Worm (Caenorhabditis elegans) whole organism, young adult: ENCODE data around the gene mcm-6.
A peak's percentile ranks its signal among the peaks of the same experiment; 100 is the strongest.

Experiments used
- B0035.1 ChIP-seq: sonication (generic microtip); optimal IDR thresholded peaks from 2 replicates; lab custom pipeline; 2016; ENCODE audit warnings: missing genetic modification characterization, mild to moderate bottlenecking, missing compliant biosample characterization, missing genotype, missing genetic modification reagents
- B0261.1 ChIP-seq: sonication (generic microtip); optimal IDR thresholded peaks from 2 replicates; lab custom pipeline; 2016; ENCODE audit warnings: mild to moderate bottlenecking, missing genetic modification characterization, moderate library complexity, missing compliant biosample characterization
- C17E4.6 ChIP-seq: fragments of 200-800 bp; sonication (Bioruptor generic); IDR thresholded peaks from 2 replicates; pipeline ENCODE4 v1.3.6; 2022; ENCODE audit warnings: missing genetic modification reagents, missing genetic modification characterization, missing compliant biosample characterization
- D2030.7 ChIP-seq: fragments of 200-800 bp; sonication (Bioruptor generic); IDR thresholded peaks from 2 replicates; pipeline ENCODE4 v1.3.6; 2022; ENCODE audit warnings: missing genetic modification reagents, missing genetic modification characterization, missing compliant biosample characterization
- F22D6.2 ChIP-seq: sonication (generic microtip); optimal IDR thresholded peaks from 2 replicates; lab custom pipeline; 2016; ENCODE audit warnings: mild to moderate bottlenecking, missing genetic modification characterization, missing compliant biosample characterization
- F49E8.2 ChIP-seq: sonication (generic microtip); optimal IDR thresholded peaks from 3 replicates; lab custom pipeline; 2017; ENCODE audit warnings: missing genetic modification characterization, mild to moderate bottlenecking, missing compliant biosample characterization, antibody characterized with exemption, moderate library complexity; ENCODE audit not compliant: insufficient read depth
- F57C9.4 ChIP-seq: sonication (generic microtip); optimal IDR thresholded peaks from 2 replicates; lab custom pipeline; 2017; ENCODE audit warnings: mild to moderate bottlenecking, missing genetic modification characterization, missing compliant biosample characterization
- Y53F4B.3 ChIP-seq: fragments of 200-800 bp; sonication (Bioruptor generic); IDR thresholded peaks from 2 replicates; pipeline ENCODE4 v1.3.6; 2022; ENCODE audit warnings: missing genetic modification reagents, missing genetic modification characterization, missing compliant biosample characterization
- Y53G8AR.9 ChIP-seq: fragments of 200-800 bp; sonication (Bioruptor generic); conservative IDR thresholded peaks from 2 replicates; pipeline ENCODE4 v1.3.6; 2022; ENCODE audit warnings: missing genetic modification reagents, missing genetic modification characterization, missing compliant biosample characterization
- Y56A3A.18 ChIP-seq: fragments of 200-800 bp; sonication (Bioruptor generic); IDR thresholded peaks from 2 replicates; pipeline ENCODE4 v1.3.6; 2022; ENCODE audit warnings: missing genetic modification reagents, missing genetic modification characterization, missing compliant biosample characterization
- ZK185.1 ChIP-seq: sonication (generic microtip); optimal IDR thresholded peaks from 2 replicates; lab custom pipeline; 2016; ENCODE audit warnings: mild to moderate bottlenecking, missing genetic modification characterization, missing compliant biosample characterization; ENCODE audit not compliant: poor library complexity, severe bottlenecking
- ama-1 ChIP-seq, 3 experiments: fragments of 150-350 bp in 1 of 3; sonication (generic microtip) in 2 of 3; optimal IDR thresholded peaks; 2 replicates each; lab custom pipeline; 2014 to 2018; ENCODE audit warnings: missing biosample characterization in 2 of 3, missing genetic modification characterization in 2 of 3, missing genetic modification reagents in 2 of 3
- attf-5 ChIP-seq: fragments of 200-800 bp; sonication (Bioruptor generic); optimal IDR thresholded peaks from 2 replicates; lab custom pipeline; 2018; ENCODE audit warnings: mild to moderate bottlenecking, missing genetic modification characterization, missing compliant biosample characterization
- cebp-1 ChIP-seq, 2 experiments: fragments of 200-800 bp in 1 of 2; sonication (Bioruptor generic) in 1 of 2; sonication (generic microtip) in 1 of 2; IDR thresholded peaks in 1 of 2; optimal IDR thresholded peaks in 1 of 2; 2 replicates each; pipeline versions ENCODE4 v1.3.6 to Lab custom; 2017 to 2022; ENCODE audit warnings: missing compliant biosample characterization in 2 of 2, missing genetic modification characterization in 2 of 2, mild to moderate bottlenecking in 1 of 2, missing genetic modification reagents in 1 of 2, moderate library complexity in 1 of 2
- ceh-100 ChIP-seq: fragments of 200-800 bp; sonication (Bioruptor generic); IDR thresholded peaks from 2 replicates; pipeline ENCODE4 v1.3.6; 2022; ENCODE audit warnings: missing genetic modification reagents, missing genetic modification characterization, missing compliant biosample characterization
- ceh-79 ChIP-seq: sonication (generic microtip); optimal IDR thresholded peaks from 2 replicates; lab custom pipeline; 2017; ENCODE audit warnings: mild to moderate bottlenecking, missing genetic modification characterization, missing compliant biosample characterization
- dpff-1 ChIP-seq: sonication (generic microtip); optimal IDR thresholded peaks from 2 replicates; lab custom pipeline; 2017; ENCODE audit warnings: mild to moderate bottlenecking, missing genetic modification characterization, missing compliant biosample characterization
- dpl-1 ChIP-seq: fragments of 150-350 bp; optimal IDR thresholded peaks from 2 replicates; lab custom pipeline; 2014; ENCODE audit warnings: missing biosample characterization, missing genetic modification reagents, missing genetic modification characterization
- fkh-3 ChIP-seq: sonication (generic microtip); optimal IDR thresholded peaks from 2 replicates; lab custom pipeline; 2016; ENCODE audit warnings: mild to moderate bottlenecking, missing genetic modification characterization, missing compliant biosample characterization
- gei-17 ChIP-seq: fragments of 200-800 bp; sonication (Bioruptor generic); optimal IDR thresholded peaks from 2 replicates; lab custom pipeline; 2018; ENCODE audit warnings: mild to moderate bottlenecking, missing genetic modification characterization, missing compliant biosample characterization
- him-1 ChIP-seq: sonication (generic microtip); optimal IDR thresholded peaks from 2 replicates; lab custom pipeline; 2016; ENCODE audit warnings: missing genotype, missing genetic modification reagents, missing genetic modification characterization, missing compliant biosample characterization
- hmg-1.2 ChIP-seq: fragments of 200-800 bp; sonication (Bioruptor generic); IDR thresholded peaks from 2 replicates; pipeline ENCODE4 v1.3.6; 2022; ENCODE audit warnings: missing genetic modification reagents, missing genetic modification characterization, missing compliant biosample characterization
- hrde-1 ChIP-seq: sonication (generic microtip); optimal IDR thresholded peaks from 2 replicates; lab custom pipeline; 2016; ENCODE audit warnings: missing genetic modification characterization, mild to moderate bottlenecking, missing compliant biosample characterization, moderate library complexity, missing genotype, missing genetic modification reagents, borderline replicate concordance
- madf-10 ChIP-seq: sonication (generic microtip); optimal IDR thresholded peaks from 2 replicates; lab custom pipeline; 2016; ENCODE audit warnings: mild to moderate bottlenecking, missing genetic modification characterization, missing compliant biosample characterization
- madf-3 ChIP-seq: fragments of 200-800 bp; sonication (Bioruptor generic); IDR thresholded peaks from 2 replicates; pipeline ENCODE4 v1.3.6; 2022; ENCODE audit warnings: missing genetic modification reagents, missing genetic modification characterization, missing compliant biosample characterization
- nhr-80 ChIP-seq: sonication (generic microtip); optimal IDR thresholded peaks from 2 replicates; lab custom pipeline; 2016; ENCODE audit warnings: missing genetic modification characterization, missing compliant biosample characterization
- pbrm-1 ChIP-seq: fragments of 200-800 bp; sonication (Bioruptor generic); IDR thresholded peaks from 2 replicates; pipeline ENCODE4 v1.3.6; 2022; ENCODE audit warnings: missing genetic modification reagents, missing genetic modification characterization, missing compliant biosample characterization
- snpc-3.4 ChIP-seq: sonication (generic microtip); optimal IDR thresholded peaks from 2 replicates; lab custom pipeline; 2017; ENCODE audit warnings: missing genetic modification characterization, mild to moderate bottlenecking, missing compliant biosample characterization, antibody characterized with exemption, moderate library complexity, missing genotype, missing genetic modification reagents
- snpc-4 ChIP-seq, 5 experiments: fragments of 150-350 bp in 1 of 5; sonication (generic microtip) in 4 of 5; optimal IDR thresholded peaks; 2 replicates each; lab custom pipeline; 2014 to 2018; ENCODE audit warnings: missing genetic modification characterization in 5 of 5, missing biosample characterization in 3 of 5, antibody characterized with exemption in 2 of 5, mild to moderate bottlenecking in 2 of 5, missing compliant biosample characterization in 2 of 5, missing genotype in 2 of 5, moderate library complexity in 2 of 5, missing genetic modification reagents in 1 of 5
- tbx-9 ChIP-seq: sonication (generic microtip); optimal IDR thresholded peaks from 2 replicates; lab custom pipeline; 2016; ENCODE audit warnings: borderline replicate concordance, missing genetic modification characterization, inconsistent platforms, missing compliant biosample characterization
- tlf-1 ChIP-seq: fragments of 200-800 bp; sonication (Bioruptor generic); optimal IDR thresholded peaks from 2 replicates; lab custom pipeline; 2018; ENCODE audit warnings: mild to moderate bottlenecking, missing genetic modification characterization, missing compliant biosample characterization
- zfh-2 ChIP-seq: fragments of 200-800 bp; sonication (Bioruptor generic); conservative IDR thresholded peaks from 2 replicates; pipeline ENCODE4 v1.3.6; 2022; ENCODE audit warnings: missing genetic modification reagents, missing genetic modification characterization, missing compliant biosample characterization
- ztf-26 ChIP-seq: sonication (generic microtip); optimal IDR thresholded peaks from 2 replicates; lab custom pipeline; 2017; ENCODE audit warnings: missing genetic modification characterization, missing compliant biosample characterization

mcm-6 gene

DNA sequence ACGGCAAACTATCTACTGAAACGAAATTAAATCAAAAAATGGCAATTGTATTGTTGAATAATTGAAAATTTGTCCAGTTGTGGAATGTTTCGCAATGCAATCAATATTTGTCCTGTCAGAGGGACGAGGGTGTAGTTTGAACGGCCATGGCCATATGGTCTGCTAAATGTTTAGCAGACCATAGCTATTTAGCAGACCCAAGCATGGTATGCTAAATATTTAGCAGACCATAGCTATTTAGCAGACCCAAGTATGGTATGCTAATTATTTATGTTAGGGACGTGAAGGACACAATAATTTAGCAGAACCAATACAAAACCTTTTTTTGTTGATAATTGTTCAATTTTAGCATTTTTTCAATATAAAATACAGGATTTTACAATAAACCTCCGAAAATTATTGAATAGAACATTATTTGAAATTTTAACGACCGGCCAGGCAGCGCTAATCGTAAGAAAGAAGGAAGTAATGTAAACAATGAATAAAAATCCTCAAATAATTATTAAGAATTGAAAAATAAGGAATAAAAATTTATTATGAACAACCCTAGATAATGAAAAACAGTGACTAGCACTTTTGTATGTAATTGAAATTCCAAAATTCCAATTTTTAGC is 10.9 kb downstream of the mcm-6 start, which contains the start of gene riok-3 (continued):
- TF ChIP-seq Y56A3A.18 (GFP tag; lab: Robert Waterston, UW) (peak; percentile 10; the same call in 1 of the 2 replicates), hrde-1 (tag; lab: Kevin White, UChicago) (no peak), Y53F4B.3 (no peak), B0035.1 (tag; lab: Kevin White, UChicago) (no peak), B0261.1 (no peak), madf-3 (GFP tag; lab: Robert Waterston, UW) (no peak), madf-10 (no peak), attf-5 (no peak)
- TF ChIP-seq, all 124 proteins: peak for 27

DNA sequence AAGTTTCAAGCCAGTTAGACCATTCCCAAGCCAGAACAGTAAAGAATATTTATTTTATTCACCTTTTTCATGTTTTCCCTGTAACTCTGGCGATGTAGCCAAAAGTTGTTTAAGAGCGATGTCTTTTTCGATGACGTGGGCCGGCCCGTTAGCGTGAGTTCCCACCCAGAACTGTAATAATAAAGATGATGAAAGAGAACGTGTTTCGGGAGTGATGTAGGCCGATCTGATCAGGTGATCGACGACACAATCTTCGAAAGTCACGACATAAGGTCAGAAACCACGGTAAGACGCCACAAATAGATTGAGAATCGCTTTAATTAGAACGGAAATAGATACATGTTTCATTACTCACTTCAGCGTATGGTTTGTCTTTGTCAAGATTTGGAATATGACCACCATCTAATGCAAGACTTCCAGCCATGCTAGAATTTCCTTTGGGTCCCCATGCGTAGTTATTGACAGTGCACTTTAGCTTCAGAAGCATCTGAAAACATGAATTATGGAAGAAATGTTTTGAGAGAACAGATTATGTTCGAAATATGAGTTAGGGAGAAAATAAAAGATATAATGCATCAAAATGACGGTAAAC is 12.9 kb downstream of the mcm-6 start, which contains the start of gene ZK632.4:
Gene ZK632.4, minus strand, starts transcription at position 487 of the 592 bp plus-strand sequence.
- TF ChIP-seq cebp-1 (GFP tag; IDR thresholded peaks at IDR 0.05; lab: Robert Waterston, UW) (no peak), cebp-1 (tag; optimal IDR thresholded peaks at IDR 0.05; lab: Kevin White, UChicago) (peak; percentile 41), dpl-1 (GFP tag; lab: Kevin White, UChicago) (no peak)

DNA sequence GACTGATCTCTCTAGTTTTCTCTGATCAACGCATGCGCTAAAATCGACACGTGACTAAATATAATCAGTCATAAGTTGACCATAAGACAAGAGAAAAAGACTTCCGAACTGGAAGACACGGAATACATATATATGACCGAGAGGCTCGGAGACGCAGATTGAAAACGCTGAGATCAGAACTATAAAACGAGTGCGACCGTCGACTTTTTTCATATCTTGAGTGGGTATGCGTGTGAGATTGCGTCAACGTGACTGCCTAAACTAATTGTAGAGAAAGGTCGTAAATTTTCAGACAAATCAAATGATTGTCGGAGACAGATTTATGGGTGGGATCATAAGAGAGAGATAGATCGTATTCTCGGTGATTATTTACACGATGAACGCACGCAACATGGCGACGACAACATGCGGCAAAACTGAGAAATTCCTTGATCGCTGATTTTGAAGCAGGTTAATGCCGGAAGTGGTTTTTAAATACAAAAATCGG is 13.4 kb downstream of the mcm-6 start:
- TF ChIP-seq gei-17 (GFP tag; lab: Kevin White, UChicago) (no peak), C17E4.6 (GFP tag; lab: Robert Waterston, UW) (no peak), snpc-4 (GFP tag; optimal IDR thresholded peaks at IDR 0.05; lab: Kevin White, UChicago) (no peak), snpc-4 (tag; optimal IDR thresholded peaks at IDR 0.05; lab: Kevin White, UChicago) (no peak), ceh-79 (tag; lab: Kevin White, UChicago) (no peak), snpc-3.4 (tag; lab: Kevin White, UChicago) (no peak), hmg-1.2 (no peak), F57C9.4 (no peak), cebp-1 (GFP tag; IDR thresholded peaks at IDR 0.05; lab: Robert Waterston, UW) (no peak), cebp-1 (tag; optimal IDR thresholded peaks at IDR 0.05; lab: Kevin White, UChicago) (peak; percentile 4), tlf-1 (GFP tag; lab: Kevin White, UChicago) (no peak), D2030.7 (GFP tag; lab: Robert Waterston, UW) (no peak), nhr-80 (tag; lab: Kevin White, UChicago) (peak; percentile 51), attf-5 (peak; percentile 47), dpff-1 (tag; lab: Kevin White, UChicago) (no peak), ztf-26 (tag; lab: Kevin White, UChicago) (peak; percentile 26), Y53G8AR.9 (GFP tag; lab: Robert Waterston, UW) (0 out of 2 replicates have a peak, but pooled peaks have one; percentile 15), fkh-3 (tag; lab: Kevin White, UChicago) (no peak), ceh-100 (GFP tag; lab: Robert Waterston, UW) (no peak), zfh-2 (no peak), ama-1 (optimal IDR thresholded peaks at IDR 0.05; lab: Kevin White, UChicago) (peak; percentile 21), ama-1 (GFP tag; optimal IDR thresholded peaks at IDR 0.05; lab: Kevin White, UChicago) (no peak), pbrm-1 (GFP tag; lab: Robert Waterston, UW) (no peak)

DNA sequence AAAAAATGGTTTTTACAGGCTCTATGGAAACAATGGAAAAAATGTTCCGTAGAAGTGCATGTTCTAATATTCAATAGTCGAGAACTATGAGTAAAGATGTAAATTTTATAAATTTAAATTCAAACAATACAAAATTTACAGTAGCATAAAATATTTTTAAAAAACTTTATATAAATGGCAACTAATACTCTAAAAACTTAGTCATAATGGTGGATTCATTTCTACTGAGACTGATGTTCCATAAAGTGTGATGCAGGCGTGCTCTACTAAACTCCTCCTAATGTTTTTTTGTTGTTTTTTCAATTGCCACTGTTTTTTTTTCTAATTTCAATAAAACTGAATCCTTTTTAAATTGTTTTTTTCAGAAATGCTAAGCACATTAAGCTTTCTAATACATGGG is 14.0 kb downstream of the mcm-6 start, which contains the start of gene gtap-2:
Gene gtap-2, plus strand, starts transcription at position 366 of the 400 bp plus-strand sequence.
- TF ChIP-seq F49E8.2 (tag; lab: Kevin White, UChicago) (no peak), F22D6.2 (tag; lab: Kevin White, UChicago) (no peak), ceh-100 (GFP tag; lab: Robert Waterston, UW) (peak; percentile 85), gei-17 (GFP tag; lab: Kevin White, UChicago) (no peak), him-1 (tag; lab: Kevin White, UChicago) (no peak), ZK185.1 (tag; lab: Kevin White, UChicago) (peak; percentile 7), B0035.1 (tag; lab: Kevin White, UChicago) (no peak), tbx-9 (tag; lab: Kevin White, UChicago) (no peak)
